Fruit fly (Drosophila melanogaster): ENCODE results near the gene CG3164.

The CG3164 gene

dm6 chr2L:72752-73435 lies 57.7 kb downstream of the CG3164 start (continued):
- TF ChIP-seq ems (GFP tag; optimal IDR thresholded peaks at IDR 0.05) (no peak), CG11398 (GFP tag; optimal IDR thresholded peaks at IDR 0.05) (no peak), zfh2 (GFP tag; optimal IDR thresholded peaks at IDR 0.05) (peak; percentile 59), kni (GFP tag; optimal IDR thresholded peaks at IDR 0.05) (no peak), CG30020 (tag; optimal IDR thresholded peaks at IDR 0.05) (no peak), CG18619 (GFP tag; optimal IDR thresholded peaks at IDR 0.05) (no peak), CG9797 (GFP tag; optimal IDR thresholded peaks at IDR 0.05) (no peak), NC2β (GFP tag; optimal IDR thresholded peaks at IDR 0.05) (no peak), CG8924 (tag; optimal IDR thresholded peaks at IDR 0.05) (no peak), al (GFP tag; IDR thresholded peaks at IDR 0.05) (no peak), dpn (GFP tag; optimal IDR thresholded peaks at IDR 0.05) (peak; percentile 40 to 53), shn (GFP tag; optimal IDR thresholded peaks at IDR 0.05) (no peak), CG13424 (tag; optimal IDR thresholded peaks at IDR 0.05) (peak; percentile 19), CG6683 (GFP tag; optimal IDR thresholded peaks at IDR 0.05) (no peak), nom (GFP tag; optimal IDR thresholded peaks at IDR 0.05) (no peak), CG17361 (GFP tag; IDR thresholded peaks at IDR 0.05) (no peak), tgo (GFP tag; IDR thresholded peaks at IDR 0.05) (no peak), NFAT (GFP tag; IDR thresholded peaks at IDR 0.05) (peak; percentile 73; the same call in 1 of the 2 replicates), Gsc (GFP tag; IDR thresholded peaks at IDR 0.05) (no peak), Six4 (GFP tag; optimal IDR thresholded peaks at IDR 0.05) (no peak), ap (GFP tag; IDR thresholded peaks at IDR 0.05) (no peak), CG2202 (tag; optimal IDR thresholded peaks at IDR 0.05) (no peak), Gug (GFP tag; IDR thresholded peaks at IDR 0.05) (no peak), Pdp1 (GFP tag; optimal IDR thresholded peaks at IDR 0.05) (peak; percentile 30 to 52), Hr78 (GFP tag; optimal IDR thresholded peaks at IDR 0.05) (no peak), h (optimal IDR thresholded peaks at IDR 0.05) (no peak), CG11247 (GFP tag; IDR thresholded peaks at IDR 0.05) (peak; percentile 76), run (tag; optimal IDR thresholded peaks at IDR 0.05) (no peak), CG2712 (tag; optimal IDR thresholded peaks at IDR 0.05) (peak; percentile 30), Fer3 (tag; optimal IDR thresholded peaks at IDR 0.05) (peak; percentile 34), CG1233 (GFP tag; optimal IDR thresholded peaks at IDR 0.05) (peak; percentile 39), vfl (GFP tag; optimal IDR thresholded peaks at IDR 0.05) (no peak), Bdp1 (GFP tag; optimal IDR thresholded peaks at IDR 0.05) (no peak), CG2678 (tag; optimal IDR thresholded peaks at IDR 0.05) (no peak), CG32532 (GFP tag; IDR thresholded peaks at IDR 0.05) (peak; percentile 82; the same call in 1 of the 2 replicates), HLH4C (GFP tag; IDR thresholded peaks at IDR 0.05; ENCODE audit: partially characterized antibody) (peak; percentile 39; the same call in 1 of the 3 replicates), B-H1 (GFP tag; IDR thresholded peaks at IDR 0.05) (no peak), D19A (tag; optimal IDR thresholded peaks at IDR 0.05) (no peak), Dll (GFP tag; IDR thresholded peaks at IDR 0.05; ENCODE audit: partially characterized antibody) (peak; percentile 68; the same call in 2 of the 4 replicates), Drgx (GFP tag; IDR thresholded peaks at IDR 0.05) (0 out of 2 replicates have a peak, but pooled peaks have one; percentile 11), cwo (GFP tag; optimal IDR thresholded peaks at IDR 0.05) (no peak), Ssrp (tag; optimal IDR thresholded peaks at IDR 0.05) (no peak), Oaz (GFP tag; IDR thresholded peaks at IDR 0.05) (no peak), CG2875 (GFP tag; optimal IDR thresholded peaks at IDR 0.05) (no peak), CG32767 (GFP tag; IDR thresholded peaks at IDR 0.05) (peak; percentile 49; the same call in 1 of the 2 replicates), CG33557 (GFP tag; optimal IDR thresholded peaks at IDR 0.05) (no peak), CG14050 (GFP tag; IDR thresholded peaks at IDR 0.05) (peak; percentile 18; the same call in 1 of the 3 replicates), CG9727 (GFP tag; optimal IDR thresholded peaks at IDR 0.05) (no peak), CG5953 (GFP tag; IDR thresholded peaks at IDR 0.05) (no peak), Scr (GFP tag; IDR thresholded peaks at IDR 0.05; ENCODE audit: partially characterized antibody) (peak; percentile 54; the same call in 1 of the 2 replicates)

All from whole organism, embryonic.